Fruit fly (Drosophila melanogaster): ENCODE data around the gene PNUTS.

PNUTS gene

DNA sequence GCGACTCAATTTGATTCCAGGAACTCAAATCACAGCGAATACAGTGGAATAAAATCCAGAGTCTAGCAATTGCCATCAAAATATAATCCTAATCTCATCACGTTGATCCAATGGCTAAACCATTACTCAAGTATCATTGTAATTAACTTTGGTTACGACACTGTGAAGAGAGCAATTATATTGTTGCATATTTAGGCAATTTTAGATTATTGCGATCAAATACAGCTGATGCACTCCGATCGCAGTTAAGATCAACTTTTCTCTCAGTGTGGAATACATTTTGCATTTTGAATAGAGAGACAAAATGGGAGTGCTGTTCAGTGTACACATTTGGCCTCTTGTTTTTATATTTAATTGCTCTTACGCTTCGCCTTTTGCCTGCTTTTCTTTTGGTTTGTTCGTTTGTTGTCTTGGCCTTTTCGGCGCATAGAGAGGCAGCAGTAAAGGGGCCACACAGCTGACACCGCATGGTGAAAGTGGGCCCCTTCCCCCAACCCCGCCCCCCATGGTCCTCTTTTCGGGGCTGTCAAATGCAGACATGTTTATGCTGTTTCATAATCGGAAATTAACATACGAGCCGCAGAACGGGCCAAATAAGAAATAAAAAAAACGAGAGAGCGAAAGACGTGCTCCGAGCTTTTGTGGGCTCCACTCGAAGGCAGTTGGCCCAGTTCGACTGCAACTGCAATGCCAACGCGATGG lies 23.9 kb upstream of the PNUTS start (continued):
- TF ChIP-seq Hey (tag; optimal IDR thresholded peaks at IDR 0.05), result no peak
- TF ChIP-seq crol (GFP tag; IDR thresholded peaks at IDR 0.05), result peak; percentile 73
- peak; percentile 73 for TF ChIP-seq Hsf (GFP tag; optimal IDR thresholded peaks at IDR 0.05)
- peak; percentile 48 for TF ChIP-seq CG17568 (GFP tag; optimal IDR thresholded peaks at IDR 0.05)
- TF ChIP-seq Ssrp (tag; optimal IDR thresholded peaks at IDR 0.05), result peak; percentile 69
- no peak; the same call in 2 of the 3 replicates for TF ChIP-seq so (GFP tag; IDR thresholded peaks at IDR 0.05)
- TF ChIP-seq CG16813 (GFP tag; IDR thresholded peaks at IDR 0.05; ENCODE audit: partially characterized antibody), result no peak
- peak; percentile 62 for TF ChIP-seq Antp (GFP tag; optimal IDR thresholded peaks at IDR 0.05)
- peak; percentile 64 for TF ChIP-seq fd96Cb (tag; optimal IDR thresholded peaks at IDR 0.05)
- TF ChIP-seq wek (GFP tag; optimal IDR thresholded peaks at IDR 0.05), result peak; percentile 40
- peak; percentile 68 for TF ChIP-seq wor (GFP tag; IDR thresholded peaks at IDR 0.05)
- peak; percentile 52 for TF ChIP-seq ewg (GFP tag; optimal IDR thresholded peaks at IDR 0.05)
- TF ChIP-seq pita (GFP tag; optimal IDR thresholded peaks at IDR 0.05), result no peak
- no peak for TF ChIP-seq CG7372 (GFP tag; IDR thresholded peaks at IDR 0.05)
- TF ChIP-seq CG9932 (GFP tag; IDR thresholded peaks at IDR 0.05), result peak; percentile 48; the same call in 1 of the 2 replicates
- no peak for TF ChIP-seq CG4730 (GFP tag; IDR thresholded peaks at IDR 0.05)
- peak; percentile 50 for TF ChIP-seq CG18619 (GFP tag; optimal IDR thresholded peaks at IDR 0.05)
- no peak for TF ChIP-seq tll (GFP tag; optimal IDR thresholded peaks at IDR 0.05)
- TF ChIP-seq lmd (GFP tag; IDR thresholded peaks at IDR 0.05), result peak; percentile 70
- peak; percentile 75 for TF ChIP-seq CG17359 (tag; optimal IDR thresholded peaks at IDR 0.05)
- TF ChIP-seq hbn (GFP tag; IDR thresholded peaks at IDR 0.05; ENCODE audit: partially characterized antibody), result no peak
- TF ChIP-seq Dp (GFP tag; optimal IDR thresholded peaks at IDR 0.05), result no peak
- TF ChIP-seq shn (GFP tag; optimal IDR thresholded peaks at IDR 0.05), result peak; percentile 53
- TF ChIP-seq CG7556 (GFP tag; optimal IDR thresholded peaks at IDR 0.05), result peak; percentile 62
- no peak for TF ChIP-seq CG6791 (GFP tag; IDR thresholded peaks at IDR 0.05; ENCODE audit: partially characterized antibody)
- peak; percentile 2 for TF ChIP-seq CG5245 (GFP tag; optimal IDR thresholded peaks at IDR 0.05)
- no peak for TF ChIP-seq sim (GFP tag; IDR thresholded peaks at IDR 0.05)
- TF ChIP-seq ssp (GFP tag; IDR thresholded peaks at IDR 0.05), result peak; percentile 7; the same call in 1 of the 2 replicates
- no peak for TF ChIP-seq CkIIα-i1 (GFP tag; IDR thresholded peaks at IDR 0.05)
- peak; percentile 63; the same call in 1 of the 2 replicates for TF ChIP-seq Xrp1 (GFP tag; IDR thresholded peaks at IDR 0.05)
- TF ChIP-seq CG3847 (GFP tag; IDR thresholded peaks at IDR 0.05), result no peak
- TF ChIP-seq ara (GFP tag; IDR thresholded peaks at IDR 0.05), result no peak
- TF ChIP-seq Fer3 (tag; optimal IDR thresholded peaks at IDR 0.05), result peak; percentile 46
- peak; percentile 40; the same call in 1 of the 3 replicates for TF ChIP-seq tgo (GFP tag; IDR thresholded peaks at IDR 0.05)
- TF ChIP-seq run (tag; optimal IDR thresholded peaks at IDR 0.05), result peak; percentile 38
- peak; percentile 19; the same call in 1 of the 2 replicates for TF ChIP-seq CG32772 (GFP tag; IDR thresholded peaks at IDR 0.05)
- no peak for TF ChIP-seq hth (optimal IDR thresholded peaks at IDR 0.05)
- no peak for TF ChIP-seq hkb (optimal IDR thresholded peaks at IDR 0.05)
- TF ChIP-seq hkb (GFP tag; IDR thresholded peaks at IDR 0.05), result peak; percentile 31; the same call in 1 of the 2 replicates
- no peak for TF ChIP-seq NK7.1 (GFP tag; optimal IDR thresholded peaks at IDR 0.05)
- TF ChIP-seq sd (tag; optimal IDR thresholded peaks at IDR 0.05), result no peak
- TF ChIP-seq dpn (GFP tag; optimal IDR thresholded peaks at IDR 0.05), result peak; percentile 61 to 65
- 0 out of 3 replicates have a peak, but pooled peaks have one; percentile 51 for TF ChIP-seq H15 (GFP tag; IDR thresholded peaks at IDR 0.05)
- TF ChIP-seq CG10147 (GFP tag; optimal IDR thresholded peaks at IDR 0.05), result peak; percentile 57
- no peak for TF ChIP-seq Atf3 (GFP tag; optimal IDR thresholded peaks at IDR 0.05)
- no peak for TF ChIP-seq nom (GFP tag; optimal IDR thresholded peaks at IDR 0.05)
- no peak for TF ChIP-seq ham (GFP tag; IDR thresholded peaks at IDR 0.05)
- peak; percentile 23 for TF ChIP-seq CG1529 (GFP tag; optimal IDR thresholded peaks at IDR 0.05)
- TF ChIP-seq CG12071 (GFP tag; optimal IDR thresholded peaks at IDR 0.05), result peak; percentile 74
- TF ChIP-seq CG9609 (GFP tag; optimal IDR thresholded peaks at IDR 0.05), result peak; percentile 33

Data from whole organism, embryonic.